Fruit fly (Drosophila melanogaster) whole organism, embryonic: ENCODE data around the gene dunk.

Source experiments
- Ada2b ChIP-seq: fragments of 200-800 bp; sonication (Bioruptor generic); IDR thresholded peaks from 2 replicates; pipeline ENCODE4 v1.3.6; 2022; ENCODE audit warnings: missing biosample characterization, missing genetic modification characterization
- BEAF-32 ChIP-seq: fragments of 200-800 bp; sonication (Bioruptor generic); optimal IDR thresholded peaks from 3 replicates; lab custom pipeline; 2017; ENCODE audit warnings: missing biosample characterization, missing genetic modification characterization, mild to moderate bottlenecking, moderate library complexity, missing genetic modification reagents
- CG10274 ChIP-seq: fragments of 200-800 bp; sonication (Bioruptor generic); optimal IDR thresholded peaks from 3 replicates; lab custom pipeline; 2017; ENCODE audit warnings: missing biosample characterization, mild to moderate bottlenecking, missing genetic modification characterization
- CG10431 ChIP-seq: fragments of 200-800 bp; sonication (Bioruptor generic); optimal IDR thresholded peaks from 3 replicates; lab custom pipeline; 2018; ENCODE audit warnings: missing biosample characterization, mild to moderate bottlenecking, missing genetic modification characterization
- CG10462 ChIP-seq: fragments of 200-800 bp; sonication (Bioruptor generic); optimal IDR thresholded peaks from 2 replicates; lab custom pipeline; 2016; ENCODE audit warnings: missing biosample characterization, missing genetic modification characterization
- CG10654 ChIP-seq: fragments of 200-800 bp; sonication (Bioruptor generic); optimal IDR thresholded peaks from 2 replicates; lab custom pipeline; 2016; ENCODE audit warnings: missing biosample characterization, missing genetic modification characterization
- CG10979 ChIP-seq: fragments of 200-800 bp; sonication (Bioruptor generic); optimal IDR thresholded peaks from 2 replicates; lab custom pipeline; 2018; ENCODE audit warnings: missing biosample characterization, mild to moderate bottlenecking, missing genetic modification characterization, moderate library complexity
- CG11085 ChIP-seq: fragments of 200-800 bp; sonication (Bioruptor generic); IDR thresholded peaks from 2 replicates; pipeline ENCODE4 v1.3.6; 2022; ENCODE audit warnings: missing biosample characterization, missing genetic modification characterization
- CG11247 ChIP-seq: fragments of 200-800 bp; sonication (Bioruptor generic); IDR thresholded peaks from 2 replicates; pipeline ENCODE4 v1.3.6; 2022; ENCODE audit warnings: missing biosample characterization, missing genetic modification characterization
- CG11560 ChIP-seq: fragments of 200-800 bp; sonication (Bioruptor generic); IDR thresholded peaks from 3 replicates; pipeline ENCODE4 v1.3.6; 2022; ENCODE audit warnings: missing biosample characterization, missing genetic modification characterization
- CG12744 ChIP-seq: fragments of 200-800 bp; sonication (Bioruptor generic); optimal IDR thresholded peaks from 2 replicates; lab custom pipeline; 2016; ENCODE audit warnings: missing biosample characterization, missing genetic modification characterization
- CG13123 ChIP-seq: fragments of 200-800 bp; sonication (Bioruptor generic); optimal IDR thresholded peaks from 2 replicates; lab custom pipeline; 2016; ENCODE audit warnings: missing biosample characterization, missing genetic modification characterization
- CG15073 ChIP-seq: fragments of 200-800 bp; sonication (Bioruptor generic); optimal IDR thresholded peaks from 2 replicates; lab custom pipeline; 2016; ENCODE audit warnings: missing biosample characterization, missing genetic modification characterization
- CG1602 ChIP-seq: fragments of 200-800 bp; sonication (Bioruptor generic); optimal IDR thresholded peaks from 3 replicates; lab custom pipeline; 2016; ENCODE audit warnings: missing biosample characterization, missing genetic modification characterization
- CG17829 ChIP-seq: fragments of 200-800 bp; optimal IDR thresholded peaks from 2 replicates; lab custom pipeline; 2019; ENCODE audit warnings: missing biosample characterization, mild to moderate bottlenecking, missing genetic modification characterization, moderate library complexity
- CG18619 ChIP-seq: fragments of 200-800 bp; sonication (Bioruptor generic); optimal IDR thresholded peaks from 3 replicates; lab custom pipeline; 2017; ENCODE audit warnings: missing biosample characterization, mild to moderate bottlenecking, missing genetic modification characterization
- CG4707 ChIP-seq: fragments of 200-800 bp; sonication (Bioruptor generic); optimal IDR thresholded peaks from 2 replicates; lab custom pipeline; 2018; ENCODE audit warnings: missing biosample characterization, mild to moderate bottlenecking, missing genetic modification characterization, moderate library complexity
- CG4854 ChIP-seq: fragments of 200-800 bp; sonication (Bioruptor generic); optimal IDR thresholded peaks from 2 replicates; lab custom pipeline; 2016; ENCODE audit warnings: missing biosample characterization, missing genetic modification characterization, inconsistent platforms
- CG5180 ChIP-seq: fragments of 200-800 bp; sonication (Bioruptor generic); optimal IDR thresholded peaks from 3 replicates; lab custom pipeline; 2017; ENCODE audit warnings: missing biosample characterization, missing genetic modification characterization, mild to moderate bottlenecking, moderate library complexity, missing genetic modification reagents
- CG6683 ChIP-seq: fragments of 200-800 bp; sonication (Bioruptor generic); optimal IDR thresholded peaks from 2 replicates; lab custom pipeline; 2017; ENCODE audit warnings: missing biosample characterization, mild to moderate bottlenecking, missing genetic modification characterization, missing genetic modification reagents
- CG9797 ChIP-seq: fragments of 200-800 bp; sonication (Bioruptor generic); optimal IDR thresholded peaks from 3 replicates; lab custom pipeline; 2018; ENCODE audit warnings: missing biosample characterization, mild to moderate bottlenecking, missing genetic modification characterization
- D ChIP-seq, 2 experiments: fragments of 200-800 bp in 1 of 2; fragments of >200 bp in 1 of 2; sonication (Bioruptor generic) in 1 of 2; optimal IDR thresholded peaks; 2 replicates in 1 of 2; 3 replicates in 1 of 2; lab custom pipeline; 2017; ENCODE audit warnings: mild to moderate bottlenecking in 1 of 2, missing biosample characterization in 1 of 2, missing genetic modification characterization in 1 of 2, missing genetic modification reagents in 1 of 2
- E2f2 ChIP-seq: fragments of 200-800 bp; sonication (Bioruptor generic); IDR thresholded peaks from 2 replicates; pipeline ENCODE4 v1.3.6; 2022; ENCODE audit warnings: missing biosample characterization, missing genetic modification characterization
- HmgZ ChIP-seq: fragments of 200-800 bp; sonication (Bioruptor generic); optimal IDR thresholded peaks from 2 replicates; lab custom pipeline; 2018; ENCODE audit warnings: missing biosample characterization, mild to moderate bottlenecking, missing genetic modification characterization
- Hmr ChIP-seq: fragments of 200-800 bp; sonication (Bioruptor generic); optimal IDR thresholded peaks from 3 replicates; lab custom pipeline; 2017; ENCODE audit warnings: mild to moderate bottlenecking, missing biosample characterization, missing genetic modification reagents, missing genetic modification characterization
- Hsf ChIP-seq: fragments of 200-800 bp; sonication (Bioruptor generic); optimal IDR thresholded peaks from 3 replicates; lab custom pipeline; 2016; ENCODE audit warnings: missing biosample characterization, missing genetic modification characterization
- Jarid2 ChIP-seq: fragments of 200-800 bp; sonication (Bioruptor generic); optimal IDR thresholded peaks from 3 replicates; lab custom pipeline; 2017; ENCODE audit warnings: mild to moderate bottlenecking, missing biosample characterization, missing genetic modification reagents, missing genetic modification characterization
- MESR4 ChIP-seq: fragments of 200-800 bp; sonication (Bioruptor generic); optimal IDR thresholded peaks from 2 replicates; lab custom pipeline; 2018; ENCODE audit warnings: missing biosample characterization, mild to moderate bottlenecking, missing genetic modification characterization, moderate library complexity
- NK7.1 ChIP-seq: fragments of 200-800 bp; sonication (Bioruptor generic); optimal IDR thresholded peaks from 3 replicates; lab custom pipeline; 2016; ENCODE audit warnings: missing biosample characterization, missing genetic modification characterization
- Oaz ChIP-seq: fragments of 200-800 bp; sonication (Bioruptor generic); IDR thresholded peaks from 2 replicates; pipeline ENCODE4 v1.3.6; 2022; ENCODE audit warnings: missing biosample characterization, missing genetic modification characterization
- Pdp1 ChIP-seq, 2 experiments: fragments of 200-800 bp; sonication (Bioruptor generic); optimal IDR thresholded peaks; 3 replicates each; lab custom pipeline; 2016; ENCODE audit warnings: missing biosample characterization in 2 of 2, missing genetic modification characterization in 2 of 2, mild to moderate bottlenecking in 1 of 2, moderate library complexity in 1 of 2
- Sin3A ChIP-seq: fragments of >200 bp; optimal IDR thresholded peaks from 2 replicates; lab custom pipeline; 2018
- Six4 ChIP-seq: fragments of 200-800 bp; sonication (Bioruptor generic); optimal IDR thresholded peaks from 2 replicates; lab custom pipeline; 2016; ENCODE audit warnings: missing biosample characterization, missing genetic modification characterization
- Sox100B ChIP-seq: fragments of 200-800 bp; sonication (Bioruptor generic); optimal IDR thresholded peaks from 3 replicates; lab custom pipeline; 2018; ENCODE audit warnings: missing biosample characterization, mild to moderate bottlenecking, missing genetic modification characterization
- Sox102F ChIP-seq: fragments of 200-800 bp; sonication (Bioruptor generic); optimal IDR thresholded peaks from 2 replicates; lab custom pipeline; 2018; ENCODE audit warnings: missing biosample characterization, mild to moderate bottlenecking, missing genetic modification characterization, moderate library complexity
- ap ChIP-seq: fragments of 200-800 bp; sonication (Bioruptor generic); IDR thresholded peaks from 2 replicates; pipeline ENCODE4 v1.3.6; 2022; ENCODE audit warnings: missing biosample characterization, missing genetic modification characterization
- ase ChIP-seq: fragments of 200-800 bp; sonication (Bioruptor generic); IDR thresholded peaks from 3 replicates; pipeline ENCODE4 v1.3.6; 2022; ENCODE audit warnings: missing biosample characterization, missing genetic modification characterization
- az2 ChIP-seq: fragments of 200-800 bp; sonication (Bioruptor generic); optimal IDR thresholded peaks from 3 replicates; lab custom pipeline; 2016; ENCODE audit warnings: missing biosample characterization, missing genetic modification characterization
- br ChIP-seq: fragments of >200 bp; optimal IDR thresholded peaks from 2 replicates; lab custom pipeline; 2017
- dm ChIP-seq: fragments of 200-800 bp; sonication (Bioruptor generic); optimal IDR thresholded peaks from 3 replicates; lab custom pipeline; 2016; ENCODE audit warnings: missing biosample characterization, missing genetic modification characterization
- dysf ChIP-seq: fragments of 200-800 bp; sonication (Bioruptor generic); IDR thresholded peaks from 3 replicates; pipeline ENCODE4 v1.3.6; 2022; ENCODE audit warnings: missing biosample characterization, missing genetic modification characterization
- hbn ChIP-seq: fragments of 200-800 bp; sonication (Bioruptor generic); IDR thresholded peaks from 2 replicates; pipeline ENCODE4 v1.3.6; 2022; ENCODE audit warnings: missing biosample characterization, missing genetic modification characterization; ENCODE audit not compliant: partially characterized antibody
- insv ChIP-seq, 2 experiments: fragments of 200-800 bp; sonication (Bioruptor generic); optimal IDR thresholded peaks; 3 replicates each; lab custom pipeline; 2016 to 2018; ENCODE audit warnings: missing biosample characterization in 2 of 2, missing genetic modification characterization in 2 of 2
- jumu ChIP-seq: fragments of 200-800 bp; sonication (Bioruptor generic); optimal IDR thresholded peaks from 3 replicates; lab custom pipeline; 2016; ENCODE audit warnings: missing biosample characterization, missing genetic modification characterization
- lilli ChIP-seq: fragments of 200-800 bp; sonication (Bioruptor generic); optimal IDR thresholded peaks from 3 replicates; lab custom pipeline; 2016; ENCODE audit warnings: missing biosample characterization, missing genetic modification characterization
- pb ChIP-seq: fragments of 200-800 bp; sonication (Bioruptor generic); optimal IDR thresholded peaks from 3 replicates; lab custom pipeline; 2016; ENCODE audit warnings: missing biosample characterization, missing genetic modification characterization
- peb ChIP-seq: fragments of 200-800 bp; sonication (Bioruptor generic); IDR thresholded peaks from 2 replicates; pipeline ENCODE4 v1.3.6; 2022; ENCODE audit warnings: missing biosample characterization, missing genetic modification characterization
- pros ChIP-seq: fragments of 200-800 bp; sonication (Bioruptor generic); optimal IDR thresholded peaks from 3 replicates; lab custom pipeline; 2019; ENCODE audit warnings: missing biosample characterization, mild to moderate bottlenecking, missing genetic modification characterization, moderate library complexity
- psq ChIP-seq: fragments of 200-800 bp; sonication (Bioruptor generic); optimal IDR thresholded peaks from 2 replicates; lab custom pipeline; 2017; ENCODE audit warnings: missing biosample characterization, missing genetic modification characterization
- twi ChIP-seq: fragments of 200-800 bp; optimal IDR thresholded peaks from 2 replicates; lab custom pipeline; 2019; ENCODE audit warnings: missing biosample characterization, mild to moderate bottlenecking, missing genetic modification characterization, moderate library complexity
- yki ChIP-seq: fragments of >200 bp; optimal IDR thresholded peaks from 3 replicates; lab custom pipeline; 2018

dunk gene

dm6 chr2L:22129581-22130300, 21.7 kb upstream of the dunk start, which contains the start of gene CycK (continued):
- peak; percentile 18 for TF ChIP-seq CG1602
- TF ChIP-seq az2 = no peak
- TF ChIP-seq CG10979 (tag; lab: Kevin White, UChicago) = no peak
- TF ChIP-seq MESR4 = peak; percentile 81
- TF ChIP-seq twi (tag; lab: Kevin White, UChicago) = no peak
- TF ChIP-seq yki = no peak
- no peak for TF ChIP-seq CG10654
- TF ChIP-seq CG10431 (GFP tag; lab: Kevin White, UChicago) = no peak
- TF ChIP-seq CG6683 (GFP tag; lab: Kevin White, UChicago) = no peak
- TF ChIP-seq Sin3A (lab: Kevin White, UChicago) = peak; percentile 45
- TF ChIP-seq CG9797 (GFP tag; lab: Kevin White, UChicago) = peak; percentile 26
- no peak for TF ChIP-seq NK7.1 (GFP tag; lab: Kevin White, UChicago)
- TF ChIP-seq D (optimal IDR thresholded peaks at IDR 0.05; lab: Kevin White, UChicago) = no peak
- no peak for TF ChIP-seq D (GFP tag; optimal IDR thresholded peaks at IDR 0.05; lab: Kevin White, UChicago)
- no peak for TF ChIP-seq CG10274 (GFP tag; lab: Kevin White, UChicago)
- no peak for TF ChIP-seq pb
- TF ChIP-seq peb = no peak
- no peak for TF ChIP-seq psq (GFP tag; lab: Kevin White, UChicago)
- TF ChIP-seq CG17829 = peak; percentile 1
- TF ChIP-seq Ada2b (GFP tag; lab: Robert Waterston, UW) = no peak
- peak; percentile 17 for TF ChIP-seq lilli (GFP tag; lab: Kevin White, UChicago)
- no peak for TF ChIP-seq CG11085
- TF ChIP-seq jumu (GFP tag; lab: Kevin White, UChicago) = peak; percentile 9
- TF ChIP-seq CG12744 (GFP tag; lab: Kevin White, UChicago) = no peak
- TF ChIP-seq CG5180 = no peak
- peak; percentile 10 for TF ChIP-seq Hsf (GFP tag; lab: Kevin White, UChicago)
- TF ChIP-seq Oaz = no peak
- no peak for TF ChIP-seq CG11560 (tag; lab: Robert Waterston, UW)
- TF ChIP-seq pros (GFP tag; lab: Kevin White, UChicago) = no peak
- TF ChIP-seq ase (GFP tag; lab: Robert Waterston, UW) = no peak
- TF ChIP-seq ap = no peak
- TF ChIP-seq Six4 (GFP tag; lab: Kevin White, UChicago) = no peak
- no peak for TF ChIP-seq E2f2 (GFP tag; lab: Robert Waterston, UW)
- no peak for TF ChIP-seq Sox102F (GFP tag; lab: Kevin White, UChicago)
- no peak for TF ChIP-seq dysf (GFP tag; lab: Robert Waterston, UW)
- TF ChIP-seq CG15073 (GFP tag; lab: Kevin White, UChicago) = no peak
- no peak for TF ChIP-seq CG10462 (GFP tag; lab: Kevin White, UChicago)
- no peak for TF ChIP-seq Hmr
- no peak for TF ChIP-seq CG4854
- no peak for TF ChIP-seq CG13123
- TF ChIP-seq Sox100B (GFP tag; lab: Kevin White, UChicago) = no peak
- TF ChIP-seq br = no peak
- TF ChIP-seq Jarid2 (GFP tag; lab: Kevin White, UChicago) = no peak
- TF ChIP-seq Pdp1 (GFP tag; optimal IDR thresholded peaks at IDR 0.05; lab: Kevin White, UChicago) = peak; percentile 2 to 59
- TF ChIP-seq CG18619 (GFP tag; lab: Kevin White, UChicago) = no peak
- no peak for TF ChIP-seq insv (GFP tag; optimal IDR thresholded peaks at IDR 0.05; lab: Kevin White, UChicago)
- peak; percentile 88 for TF ChIP-seq dm (GFP tag; lab: Kevin White, UChicago)
- TF ChIP-seq CG11247 (GFP tag; lab: Robert Waterston, UW) = no peak
- TF ChIP-seq BEAF-32 (GFP tag; lab: Kevin White, UChicago) = peak; percentile 59
- TF ChIP-seq CG4707 (GFP tag; lab: Kevin White, UChicago) = no peak
- peak; percentile 42 for TF ChIP-seq HmgZ (tag; lab: Kevin White, UChicago)
- TF ChIP-seq hbn (GFP tag; lab: Robert Waterston, UW) = no peak
